Worm (Caenorhabditis elegans): ENCODE measurements around the gene pho-12.

DNA sequence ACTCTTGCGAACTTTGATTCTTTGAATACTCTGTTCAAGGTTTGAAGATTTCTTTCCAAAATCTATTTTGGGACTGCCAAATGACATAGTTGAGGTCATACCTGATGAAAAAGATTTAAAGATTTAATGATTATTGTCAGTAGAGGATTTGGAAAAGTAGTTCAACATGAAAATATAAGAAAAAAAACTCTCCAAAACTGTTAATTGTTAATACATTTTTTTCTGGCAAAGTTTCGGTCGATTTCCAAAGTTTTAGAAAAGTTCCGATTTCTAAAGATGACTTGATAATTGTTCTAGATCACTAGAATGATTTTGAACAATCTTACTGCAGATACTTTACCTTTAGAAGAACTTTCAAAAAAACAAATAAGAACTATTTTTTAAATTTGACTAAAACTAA, 10.6 kb upstream of the pho-12 start, which contains the start of gene C27A2.7:
- TF ChIP-seq T22C8.4 (GFP tag; IDR thresholded peaks at IDR 0.05) (no peak), ztf-23 (GFP tag; IDR thresholded peaks at IDR 0.05) (no peak), flt-1 (GFP tag; IDR thresholded peaks at IDR 0.05) (no peak), klf-2 (GFP tag; conservative IDR thresholded peaks at IDR 0.05) (no peak), ztf-29 (GFP tag; IDR thresholded peaks at IDR 0.05) (no peak), ref-1 (GFP tag; conservative IDR thresholded peaks at IDR 0.05) (no peak), tab-1 (GFP tag; IDR thresholded peaks at IDR 0.05) (no peak), med-1 (GFP tag; optimal IDR thresholded peaks at IDR 0.05; ENCODE audit: insufficient read depth) (no peak), cog-1 (tag; optimal IDR thresholded peaks at IDR 0.05) (no peak)

All from whole organism, midembryonic.